Worm (Caenorhabditis elegans) whole organism, mixed stage, embryonic: Measurements from ENCODE around the gene srh-75.

Source experiments
- ham-2 ChIP-seq: fragments of 200-800 bp; sonication (Bioruptor generic); optimal IDR thresholded peaks from 2 replicates; lab custom pipeline; 2018; ENCODE audit warnings: mild to moderate bottlenecking, missing genetic modification characterization, missing compliant biosample characterization
- lsy-2 ChIP-seq: fragments of 150-350 bp; optimal IDR thresholded peaks from 2 replicates; lab custom pipeline; 2014; ENCODE audit warnings: missing biosample characterization, missing genetic modification characterization
- nhr-237 ChIP-seq: fragments of 150-350 bp; optimal IDR thresholded peaks from 2 replicates; lab custom pipeline; 2014; ENCODE audit warnings: missing biosample characterization, missing genetic modification characterization
- nhr-76 ChIP-seq: sonication (generic microtip); optimal IDR thresholded peaks from 2 replicates; lab custom pipeline; 2017; ENCODE audit warnings: missing biosample characterization, missing genetic modification characterization
- snpc-4 ChIP-seq: fragments of 150-350 bp; optimal IDR thresholded peaks from 2 replicates; lab custom pipeline; 2014; ENCODE audit warnings: missing biosample characterization, missing genetic modification characterization
- unc-62 ChIP-seq: fragments of 150-350 bp; optimal IDR thresholded peaks from 2 replicates; lab custom pipeline; 2014; ENCODE audit warnings: missing biosample characterization, missing genetic modification reagents, missing genetic modification characterization

- TF ChIP-seq nhr-76 (tag; lab: Kevin White, UChicago) (no peak), snpc-4 (tag; lab: Kevin White, UChicago) (no peak), ham-2 (GFP tag; lab: Kevin White, UChicago) (no peak), nhr-237 (tag; lab: Kevin White, UChicago) (no peak), unc-62 (GFP tag; lab: Kevin White, UChicago) (no peak), lsy-2 (tag; lab: Kevin White, UChicago) (no peak)
Measured at ce11 chrV:11087519-11087998, 30.6 kb upstream of the srh-75 start, which contains the start of gene Y42A5A.1.
